Fruit fly (Drosophila melanogaster) whole organism, prepupa: Measurements from ENCODE around the gene CG14518.

Source experiments
- CG3032 ChIP-seq: fragments of 200-800 bp; optimal IDR thresholded peaks from 2 replicates; lab custom pipeline; 2019; ENCODE audit warnings: missing biosample characterization, mild to moderate bottlenecking, missing genetic modification characterization, moderate library complexity
- CG6276 ChIP-seq: fragments of 200-800 bp; sonication (Bioruptor generic); optimal IDR thresholded peaks from 2 replicates; lab custom pipeline; 2017; ENCODE audit warnings: missing biosample characterization, mild to moderate bottlenecking, missing genetic modification characterization
- Eip75B ChIP-seq: fragments of 200-800 bp; sonication (Bioruptor generic); optimal IDR thresholded peaks from 3 replicates; lab custom pipeline; 2016; ENCODE audit warnings: missing biosample characterization, missing genetic modification characterization
- Eip93F ChIP-seq: fragments of 200-800 bp; sonication (Bioruptor generic); optimal IDR thresholded peaks from 2 replicates; lab custom pipeline; 2016; ENCODE audit warnings: missing biosample characterization, mild to moderate bottlenecking, missing genetic modification characterization
- Hr38 ChIP-seq: sonication (Bioruptor generic); optimal IDR thresholded peaks from 2 replicates; lab custom pipeline; 2016; ENCODE audit warnings: missing biosample characterization, missing genetic modification characterization
- OdsH ChIP-seq: fragments of 200-800 bp; sonication (Bioruptor generic); optimal IDR thresholded peaks from 3 replicates; lab custom pipeline; 2016; ENCODE audit warnings: missing biosample characterization, missing genetic modification characterization
- Sox102F ChIP-seq: fragments of 200-800 bp; sonication (Bioruptor generic); optimal IDR thresholded peaks from 2 replicates; lab custom pipeline; 2016; ENCODE audit warnings: missing biosample characterization, mild to moderate bottlenecking, missing genetic modification characterization
- Sox14 ChIP-seq: fragments of 200-800 bp; sonication (Bioruptor generic); optimal IDR thresholded peaks from 3 replicates; lab custom pipeline; 2016; ENCODE audit warnings: missing biosample characterization, missing genetic modification characterization
- acj6 ChIP-seq: fragments of 200-800 bp; sonication (Bioruptor generic); optimal IDR thresholded peaks from 3 replicates; lab custom pipeline; 2016; ENCODE audit warnings: missing biosample characterization, missing genetic modification characterization
- dsx ChIP-seq: fragments of 200-800 bp; optimal IDR thresholded peaks from 3 replicates; lab custom pipeline; 2019; ENCODE audit warnings: missing biosample characterization, mild to moderate bottlenecking, missing genetic modification characterization, moderate library complexity; ENCODE audit not compliant: poor library complexity, severe bottlenecking
- eg ChIP-seq: fragments of 200-800 bp; sonication (Bioruptor generic); IDR thresholded peaks from 3 replicates; pipeline ENCODE4 v1.3.6; 2022; ENCODE audit warnings: missing biosample characterization, missing genetic modification characterization
- lz ChIP-seq: fragments of 200-800 bp; sonication (Bioruptor generic); optimal IDR thresholded peaks from 3 replicates; lab custom pipeline; 2016; ENCODE audit warnings: missing biosample characterization, missing genetic modification characterization

DNA sequence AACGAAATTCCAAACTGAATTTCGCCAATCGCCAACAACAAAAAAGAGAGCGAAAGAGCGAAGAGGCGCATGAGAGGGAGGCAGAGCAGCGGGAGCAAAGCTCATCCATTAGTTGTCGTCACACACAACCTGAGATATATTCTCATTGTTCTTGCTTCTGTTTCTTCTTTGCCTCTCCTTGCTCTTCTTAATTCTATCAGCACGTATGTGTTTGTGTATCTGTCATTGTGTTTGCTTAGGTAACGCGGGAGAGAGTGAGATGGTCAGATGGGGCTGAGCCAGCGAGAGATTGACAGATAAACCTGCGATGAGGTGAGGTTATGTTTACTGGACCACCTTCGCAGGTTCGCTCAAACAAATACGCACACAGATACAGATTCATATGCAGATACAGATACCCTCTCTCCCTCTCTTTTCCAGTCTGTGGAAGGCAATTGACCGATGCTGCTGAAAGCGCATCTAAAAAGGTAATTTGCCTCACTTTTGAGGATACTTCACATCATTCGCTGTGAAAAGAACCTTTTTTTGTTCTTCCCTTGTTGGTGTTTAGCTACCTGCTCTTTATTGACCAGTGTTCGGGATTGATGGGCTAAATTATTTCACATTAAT, 49.3 kb downstream of the CG14518 start:
- TF ChIP-seq Eip75B: no peak
- TF ChIP-seq Sox102F (GFP tag; lab: Kevin White, UChicago): peak; percentile 44
- TF ChIP-seq Hr38 (GFP tag; lab: Kevin White, UChicago): no peak
- no peak for TF ChIP-seq acj6 (GFP tag; lab: Kevin White, UChicago)
- TF ChIP-seq Sox14 (GFP tag; lab: Kevin White, UChicago): peak; percentile 56
- TF ChIP-seq lz (GFP tag; lab: Kevin White, UChicago): no peak
- TF ChIP-seq CG3032 (tag; lab: Kevin White, UChicago): peak; percentile 25
- TF ChIP-seq OdsH (GFP tag; lab: Kevin White, UChicago): no peak
- TF ChIP-seq dsx (GFP tag; lab: Kevin White, UChicago): peak; percentile 57
- peak; percentile 15 for TF ChIP-seq CG6276 (GFP tag; lab: Kevin White, UChicago)
- TF ChIP-seq eg (GFP tag; lab: Robert Waterston, UW): 0 out of 3 replicates have a peak, but pooled peaks have one; percentile 45
- TF ChIP-seq Eip93F (GFP tag; lab: Kevin White, UChicago): no peak
